Worm (Caenorhabditis elegans): Measurements from ENCODE around the gene C06A8.8.

DNA sequence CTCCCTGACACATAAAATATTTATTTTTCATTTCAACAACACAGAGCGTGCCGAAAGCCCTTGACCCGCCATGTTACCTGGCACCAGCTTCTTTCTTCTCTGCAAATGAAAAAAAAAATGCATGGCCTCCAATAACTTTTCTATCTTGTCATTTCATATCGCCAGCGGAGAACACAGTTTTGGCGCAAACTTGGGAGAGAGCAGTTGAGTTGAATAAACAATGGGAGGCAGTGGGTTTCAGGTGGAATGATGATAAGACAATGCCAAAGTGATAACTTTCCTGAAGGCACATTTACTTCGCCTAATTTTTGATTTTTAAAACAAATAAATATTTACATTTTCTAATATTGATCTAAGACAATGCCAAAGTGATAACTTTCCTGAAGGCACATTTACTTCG lies 29.4 kb upstream of the C06A8.8 start:
- TF ChIP-seq nhr-237 (tag; optimal IDR thresholded peaks at IDR 0.05) (no peak), ces-1 (GFP tag; optimal IDR thresholded peaks at IDR 0.05) (no peak), mab-5 (tag; optimal IDR thresholded peaks at IDR 0.05) (no peak)
